Fruit fly (Drosophila melanogaster) whole organism, embryonic: Measurements from ENCODE around the gene CG31897.

ENCODE experiments used
- Antp ChIP-seq: fragments of 200-800 bp; sonication (Bioruptor generic); optimal IDR thresholded peaks from 3 replicates; lab custom pipeline; 2016; ENCODE audit warnings: missing biosample characterization, missing genetic modification characterization
- Bdp1 ChIP-seq: fragments of 200-800 bp; sonication (Bioruptor generic); optimal IDR thresholded peaks from 3 replicates; lab custom pipeline; 2016; ENCODE audit warnings: missing biosample characterization, missing genetic modification characterization
- BtbVII ChIP-seq: fragments of 200-800 bp; sonication (Bioruptor generic); optimal IDR thresholded peaks from 3 replicates; lab custom pipeline; 2017; ENCODE audit warnings: missing biosample characterization, mild to moderate bottlenecking, missing genetic modification characterization
- CG10267 ChIP-seq: fragments of 200-800 bp; sonication (Bioruptor generic); optimal IDR thresholded peaks from 2 replicates; lab custom pipeline; 2018; ENCODE audit warnings: missing biosample characterization, mild to moderate bottlenecking, missing genetic modification characterization, moderate library complexity
- CG10543 ChIP-seq: fragments of 200-800 bp; sonication (Bioruptor generic); optimal IDR thresholded peaks from 3 replicates; lab custom pipeline; 2017; ENCODE audit warnings: missing biosample characterization, mild to moderate bottlenecking, missing genetic modification characterization, moderate library complexity
- CG12744 ChIP-seq: fragments of 200-800 bp; sonication (Bioruptor generic); optimal IDR thresholded peaks from 2 replicates; lab custom pipeline; 2016; ENCODE audit warnings: missing biosample characterization, missing genetic modification characterization
- CG17568 ChIP-seq: fragments of 200-800 bp; sonication (Bioruptor generic); optimal IDR thresholded peaks from 2 replicates; lab custom pipeline; 2018; ENCODE audit warnings: missing biosample characterization, mild to moderate bottlenecking, missing genetic modification characterization, moderate library complexity
- CG17612 ChIP-seq: fragments of 200-800 bp; sonication (Bioruptor generic); IDR thresholded peaks from 2 replicates; pipeline ENCODE4 v1.3.6; 2022; ENCODE audit warnings: missing biosample characterization, missing genetic modification characterization
- CG17829 ChIP-seq: fragments of 200-800 bp; optimal IDR thresholded peaks from 2 replicates; lab custom pipeline; 2019; ENCODE audit warnings: missing biosample characterization, mild to moderate bottlenecking, missing genetic modification characterization, moderate library complexity
- CG2199 ChIP-seq: fragments of 200-800 bp; sonication (Bioruptor generic); IDR thresholded peaks from 3 replicates; pipeline ENCODE4 v1.3.6; 2022; ENCODE audit warnings: missing biosample characterization, missing genetic modification characterization
- CG2712 ChIP-seq: fragments of 200-800 bp; optimal IDR thresholded peaks from 3 replicates; lab custom pipeline; 2019; ENCODE audit warnings: missing biosample characterization, mild to moderate bottlenecking, missing genetic modification characterization, moderate library complexity
- CG30020 ChIP-seq: fragments of 200-800 bp; optimal IDR thresholded peaks from 2 replicates; lab custom pipeline; 2019; ENCODE audit warnings: missing biosample characterization, mild to moderate bottlenecking, missing genetic modification characterization, moderate library complexity
- CG30431 ChIP-seq: fragments of 200-800 bp; sonication (Bioruptor generic); optimal IDR thresholded peaks from 2 replicates; lab custom pipeline; 2017; ENCODE audit warnings: missing biosample characterization, missing genetic modification characterization
- CG31388 ChIP-seq: fragments of 200-800 bp; sonication (Bioruptor generic); optimal IDR thresholded peaks from 2 replicates; lab custom pipeline; 2016; ENCODE audit warnings: missing biosample characterization, missing genetic modification characterization
- CG33213 ChIP-seq: fragments of 200-800 bp; sonication (Bioruptor generic); optimal IDR thresholded peaks from 3 replicates; lab custom pipeline; 2016; ENCODE audit warnings: missing biosample characterization, missing genetic modification characterization
- CG42726 ChIP-seq: fragments of 200-800 bp; sonication (Bioruptor generic); IDR thresholded peaks from 2 replicates; pipeline ENCODE4 v1.3.6; 2022; ENCODE audit warnings: missing biosample characterization, missing genetic modification characterization; ENCODE audit not compliant: partially characterized antibody
- CG6654 ChIP-seq: fragments of 200-800 bp; sonication (Bioruptor generic); optimal IDR thresholded peaks from 2 replicates; lab custom pipeline; 2017; ENCODE audit warnings: missing biosample characterization, mild to moderate bottlenecking, missing genetic modification characterization
- CG6791 ChIP-seq: fragments of 200-800 bp; sonication (Bioruptor generic); IDR thresholded peaks from 3 replicates; pipeline ENCODE4 v1.3.6; 2022; ENCODE audit warnings: missing biosample characterization, missing genetic modification characterization; ENCODE audit not compliant: partially characterized antibody
- CG7556 ChIP-seq: fragments of 200-800 bp; sonication (Bioruptor generic); optimal IDR thresholded peaks from 2 replicates; lab custom pipeline; 2017; ENCODE audit warnings: missing biosample characterization, mild to moderate bottlenecking, missing genetic modification characterization
- CG8089 ChIP-seq: fragments of 200-800 bp; sonication (Bioruptor generic); optimal IDR thresholded peaks from 3 replicates; lab custom pipeline; 2016; ENCODE audit warnings: missing biosample characterization, missing genetic modification characterization
- CG9437 ChIP-seq: fragments of 200-800 bp; sonication (Bioruptor generic); optimal IDR thresholded peaks from 2 replicates; lab custom pipeline; 2018; ENCODE audit warnings: missing biosample characterization, mild to moderate bottlenecking, missing genetic modification characterization
- CG9727 ChIP-seq: fragments of 200-800 bp; sonication (Bioruptor generic); optimal IDR thresholded peaks from 3 replicates; lab custom pipeline; 2017; ENCODE audit warnings: missing biosample characterization, mild to moderate bottlenecking, missing genetic modification characterization
- CkIIα-i1 ChIP-seq: fragments of 200-800 bp; sonication (Bioruptor generic); IDR thresholded peaks from 2 replicates; pipeline ENCODE4 v1.3.6; 2022; ENCODE audit warnings: missing biosample characterization, missing genetic modification characterization
- Dip2 ChIP-seq: fragments of 200-800 bp; sonication (Bioruptor generic); IDR thresholded peaks from 2 replicates; pipeline ENCODE4 v1.3.6; 2022; ENCODE audit warnings: missing biosample characterization, missing genetic modification characterization
- Ets97D ChIP-seq: fragments of 200-800 bp; sonication (Bioruptor generic); optimal IDR thresholded peaks from 3 replicates; lab custom pipeline; 2016; ENCODE audit warnings: missing biosample characterization, missing genetic modification characterization
- MESR4 ChIP-seq: fragments of 200-800 bp; sonication (Bioruptor generic); optimal IDR thresholded peaks from 2 replicates; lab custom pipeline; 2018; ENCODE audit warnings: missing biosample characterization, mild to moderate bottlenecking, missing genetic modification characterization, moderate library complexity
- NC2β ChIP-seq: fragments of 200-800 bp; sonication (Bioruptor generic); optimal IDR thresholded peaks from 2 replicates; lab custom pipeline; 2016; ENCODE audit warnings: missing biosample characterization, missing genetic modification characterization
- NK7.1 ChIP-seq: fragments of 200-800 bp; sonication (Bioruptor generic); optimal IDR thresholded peaks from 3 replicates; lab custom pipeline; 2016; ENCODE audit warnings: missing biosample characterization, missing genetic modification characterization
- Oli ChIP-seq: fragments of 200-800 bp; sonication (Bioruptor generic); optimal IDR thresholded peaks from 2 replicates; lab custom pipeline; 2018; ENCODE audit warnings: missing biosample characterization, mild to moderate bottlenecking, missing genetic modification characterization, moderate library complexity
- Sry-β ChIP-seq: fragments of 200-800 bp; sonication (Bioruptor generic); optimal IDR thresholded peaks from 2 replicates; lab custom pipeline; 2018; ENCODE audit warnings: missing biosample characterization, mild to moderate bottlenecking, missing genetic modification characterization, moderate library complexity
- Vsx1 ChIP-seq: fragments of 200-800 bp; sonication (Bioruptor generic); optimal IDR thresholded peaks from 2 replicates; lab custom pipeline; 2017; ENCODE audit warnings: missing biosample characterization, mild to moderate bottlenecking, missing genetic modification characterization, missing genetic modification reagents
- abd-A ChIP-seq: fragments of 200-800 bp; sonication (Bioruptor generic); optimal IDR thresholded peaks from 3 replicates; lab custom pipeline; 2019; ENCODE audit warnings: missing biosample characterization, mild to moderate bottlenecking, missing genetic modification characterization, moderate library complexity
- ci ChIP-seq: fragments of 200-800 bp; sonication (Bioruptor generic); IDR thresholded peaks from 3 replicates; pipeline ENCODE4 v1.3.6; 2022; ENCODE audit warnings: missing biosample characterization, missing genetic modification characterization
- crc ChIP-seq: fragments of 200-800 bp; sonication (Bioruptor generic); optimal IDR thresholded peaks from 2 replicates; lab custom pipeline; 2016; ENCODE audit warnings: missing biosample characterization, missing genetic modification characterization
- dimm ChIP-seq: fragments of 200-800 bp; sonication (Bioruptor generic); IDR thresholded peaks from 2 replicates; pipeline ENCODE4 v1.3.6; 2022; ENCODE audit warnings: missing biosample characterization, missing genetic modification characterization
- dpn ChIP-seq, 2 experiments: fragments of 200-800 bp; sonication (Bioruptor generic); optimal IDR thresholded peaks; 3 replicates each; lab custom pipeline; 2016; ENCODE audit warnings: missing biosample characterization in 2 of 2, missing genetic modification characterization in 2 of 2
- ems ChIP-seq: fragments of 200-800 bp; sonication (Bioruptor generic); optimal IDR thresholded peaks from 3 replicates; lab custom pipeline; 2016; ENCODE audit warnings: missing biosample characterization, missing genetic modification characterization
- ewg ChIP-seq: fragments of 200-800 bp; sonication (Bioruptor generic); optimal IDR thresholded peaks from 3 replicates; lab custom pipeline; 2017; ENCODE audit warnings: mild to moderate bottlenecking, missing biosample characterization, missing genetic modification reagents, missing genetic modification characterization
- fd64A ChIP-seq: fragments of 200-800 bp; sonication (Bioruptor generic); optimal IDR thresholded peaks from 3 replicates; lab custom pipeline; 2018; ENCODE audit warnings: missing biosample characterization, mild to moderate bottlenecking, missing genetic modification characterization
- fru ChIP-seq: fragments of >200 bp; optimal IDR thresholded peaks from 2 replicates; lab custom pipeline; 2017
- lola ChIP-seq, 3 experiments: fragments of >200 bp in 2 of 3; fragments of 200-800 bp in 1 of 3; sonication (Bioruptor generic) in 1 of 3; optimal IDR thresholded peaks; 2 replicates each; lab custom pipeline; 2017 to 2019; ENCODE audit warnings: missing biosample characterization in 3 of 3, missing genetic modification characterization in 3 of 3, mild to moderate bottlenecking in 1 of 3, moderate library complexity in 1 of 3
- oc ChIP-seq: fragments of 200-800 bp; sonication (Bioruptor generic); optimal IDR thresholded peaks from 2 replicates; lab custom pipeline; 2018; ENCODE audit warnings: missing biosample characterization, mild to moderate bottlenecking, missing genetic modification characterization, moderate library complexity
- pan ChIP-seq, 4 experiments: fragments of >200 bp in 3 of 4; fragments of 200-800 bp in 1 of 4; sonication (Bioruptor generic) in 1 of 4; optimal IDR thresholded peaks in 3 of 4; IDR thresholded peaks in 1 of 4; 2 replicates each; pipeline versions ENCODE4 v1.3.6 to Lab custom; 2017 to 2022; ENCODE audit warnings: missing biosample characterization in 2 of 4, missing genetic modification characterization in 2 of 4, mixed read lengths in 1 of 4
- peb ChIP-seq: fragments of 200-800 bp; sonication (Bioruptor generic); IDR thresholded peaks from 2 replicates; pipeline ENCODE4 v1.3.6; 2022; ENCODE audit warnings: missing biosample characterization, missing genetic modification characterization
- pita ChIP-seq: fragments of 200-800 bp; sonication (Bioruptor generic); optimal IDR thresholded peaks from 2 replicates; lab custom pipeline; 2017; ENCODE audit warnings: missing biosample characterization, mild to moderate bottlenecking, missing genetic modification characterization
- pros ChIP-seq: fragments of 200-800 bp; sonication (Bioruptor generic); optimal IDR thresholded peaks from 3 replicates; lab custom pipeline; 2019; ENCODE audit warnings: missing biosample characterization, mild to moderate bottlenecking, missing genetic modification characterization, moderate library complexity
- tin ChIP-seq: fragments of 200-800 bp; sonication (Bioruptor generic); optimal IDR thresholded peaks from 3 replicates; lab custom pipeline; 2016; ENCODE audit warnings: missing biosample characterization, missing genetic modification characterization
- tx ChIP-seq: fragments of 200-800 bp; sonication (Bioruptor generic); optimal IDR thresholded peaks from 2 replicates; lab custom pipeline; 2016; ENCODE audit warnings: missing biosample characterization, missing genetic modification characterization
- wek ChIP-seq: fragments of 200-800 bp; sonication (Bioruptor generic); optimal IDR thresholded peaks from 3 replicates; lab custom pipeline; 2018; ENCODE audit warnings: missing biosample characterization, mild to moderate bottlenecking, missing genetic modification characterization, moderate library complexity
- zf30C ChIP-seq: fragments of 200-800 bp; sonication (Bioruptor generic); optimal IDR thresholded peaks from 3 replicates; lab custom pipeline; 2018; ENCODE audit warnings: missing biosample characterization, mild to moderate bottlenecking, missing genetic modification characterization

The CG31897 gene

DNA sequence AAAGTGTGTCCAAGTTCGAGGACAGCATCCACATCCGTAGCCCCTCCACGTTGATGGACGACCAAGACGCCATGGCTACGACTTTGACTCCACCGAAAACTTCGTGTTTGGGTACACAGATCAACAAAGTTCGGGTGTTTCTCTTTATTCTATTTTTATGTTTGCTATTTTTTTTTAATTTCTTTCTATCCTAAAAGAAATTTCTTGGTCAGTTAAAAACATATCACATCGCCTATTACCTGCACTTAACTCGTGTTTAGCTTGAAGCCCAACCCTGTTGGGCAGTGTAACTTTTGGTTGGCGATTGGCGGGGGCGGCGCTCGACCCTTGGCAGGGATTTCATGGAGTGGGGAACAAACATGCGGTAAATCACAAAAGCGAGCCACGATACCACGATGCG lies 31.2 kb downstream of the CG31897 start (continued):
- TF ChIP-seq MESR4 (GFP tag; lab: Kevin White, UChicago) (no peak), Dip2 (GFP tag; lab: Robert Waterston, UW) (no peak), pros (no peak), CG30020 (tag; lab: Kevin White, UChicago) (no peak), CG42726 (GFP tag; lab: Robert Waterston, UW) (no peak), zf30C (GFP tag; lab: Kevin White, UChicago) (no peak), pita (no peak), CG8089 (no peak), CG9727 (GFP tag; lab: Kevin White, UChicago) (peak; percentile 66), tin (GFP tag; lab: Kevin White, UChicago) (peak; percentile 23), CG6654 (peak; percentile 26), Vsx1 (GFP tag; lab: Kevin White, UChicago) (no peak), CG17829 (tag; lab: Kevin White, UChicago) (peak; percentile 51), CG33213 (GFP tag; lab: Kevin White, UChicago) (peak; percentile 13), CG30431 (GFP tag; lab: Kevin White, UChicago) (peak; percentile 37), lola (GFP tag; optimal IDR thresholded peaks at IDR 0.05; lab: Kevin White, UChicago) (peak in 1 of 3 experiments; percentile 63), CG9437 (GFP tag; lab: Kevin White, UChicago) (no peak), CG31388 (GFP tag; lab: Kevin White, UChicago) (no peak), CG2199 (GFP tag; lab: Robert Waterston, UW) (peak; percentile 58; the same call in 1 of the 3 replicates), ewg (no peak), pan (optimal IDR thresholded peaks at IDR 0.05; lab: Kevin White, UChicago) (no peak), pan (GFP tag; optimal IDR thresholded peaks at IDR 0.05 in 1 of 2, IDR thresholded peaks at IDR 0.05 in 1 of 2) (peak in 1 of 2 experiments; percentile 77), CG10543 (GFP tag; lab: Kevin White, UChicago) (no peak), CG10267 (tag; lab: Kevin White, UChicago) (peak; percentile 47), CkIIα-i1 (GFP tag; lab: Robert Waterston, UW) (no peak), BtbVII (GFP tag; lab: Kevin White, UChicago) (peak; percentile 41), tx (GFP tag; lab: Kevin White, UChicago) (no peak), Antp (GFP tag; lab: Kevin White, UChicago) (no peak), abd-A (tag; lab: Kevin White, UChicago) (no peak), Oli (tag; lab: Kevin White, UChicago) (peak; percentile 54), NC2β (GFP tag; lab: Kevin White, UChicago) (no peak), Sry-β (GFP tag; lab: Kevin White, UChicago) (no peak), dpn (GFP tag; optimal IDR thresholded peaks at IDR 0.05; lab: Kevin White, UChicago) (peak in 1 of 2 experiments; percentile 38), CG12744 (no peak), wek (no peak), fd64A (no peak), ci (GFP tag; lab: Robert Waterston, UW) (peak; percentile 83), CG2712 (tag; lab: Kevin White, UChicago) (peak; percentile 71), oc (tag; lab: Kevin White, UChicago) (peak; percentile 10), ems (GFP tag; lab: Kevin White, UChicago) (peak; percentile 4), Ets97D (no peak), fru (lab: Kevin White, UChicago) (no peak), CG17612 (no peak), dimm (GFP tag; lab: Robert Waterston, UW) (peak; percentile 42; the same call in 1 of the 2 replicates), CG6791 (GFP tag; lab: Robert Waterston, UW) (no peak), CG7556 (GFP tag; lab: Kevin White, UChicago) (peak; percentile 48), crc (GFP tag; lab: Kevin White, UChicago) (no peak), Bdp1 (GFP tag; lab: Kevin White, UChicago) (no peak), NK7.1 (GFP tag; lab: Kevin White, UChicago) (no peak), CG17568 (no peak), peb (GFP tag; lab: Robert Waterston, UW) (peak; percentile 38; the same call in 1 of the 2 replicates)
